Fruit fly (Drosophila melanogaster) whole organism, embryonic: ENCODE results near the gene CG13690.

Experiments used
- Antp ChIP-seq: fragments of 200-800 bp; sonication (Bioruptor generic); optimal IDR thresholded peaks from 3 replicates; lab custom pipeline; 2016; ENCODE audit warnings: missing biosample characterization, missing genetic modification characterization
- Atf6 ChIP-seq: fragments of 200-800 bp; sonication (Bioruptor generic); IDR thresholded peaks from 2 replicates; pipeline ENCODE4 v1.3.6; 2022; ENCODE audit warnings: missing biosample characterization, missing genetic modification characterization
- CG10274 ChIP-seq: fragments of 200-800 bp; sonication (Bioruptor generic); optimal IDR thresholded peaks from 3 replicates; lab custom pipeline; 2017; ENCODE audit warnings: missing biosample characterization, mild to moderate bottlenecking, missing genetic modification characterization
- CG10565 ChIP-seq: fragments of 200-800 bp; sonication (Bioruptor generic); optimal IDR thresholded peaks from 3 replicates; lab custom pipeline; 2016; ENCODE audit warnings: missing biosample characterization, mild to moderate bottlenecking, missing genetic modification characterization
- CG10959 ChIP-seq: fragments of 200-800 bp; sonication (Bioruptor generic); IDR thresholded peaks from 2 replicates; pipeline ENCODE4 v1.3.6; 2022; ENCODE audit warnings: missing biosample characterization, missing genetic modification characterization
- CG10979 ChIP-seq: fragments of 200-800 bp; sonication (Bioruptor generic); optimal IDR thresholded peaks from 2 replicates; lab custom pipeline; 2018; ENCODE audit warnings: missing biosample characterization, mild to moderate bottlenecking, missing genetic modification characterization, moderate library complexity
- CG12219 ChIP-seq: fragments of 200-800 bp; sonication (Bioruptor generic); optimal IDR thresholded peaks from 3 replicates; lab custom pipeline; 2018; ENCODE audit warnings: missing biosample characterization, mild to moderate bottlenecking, missing genetic modification characterization
- CG12769 ChIP-seq: fragments of 200-800 bp; sonication (Bioruptor generic); optimal IDR thresholded peaks from 2 replicates; lab custom pipeline; 2019; ENCODE audit warnings: missing biosample characterization, mild to moderate bottlenecking, missing genetic modification characterization, moderate library complexity
- CG13296 ChIP-seq: fragments of 200-800 bp; sonication (Bioruptor generic); optimal IDR thresholded peaks from 3 replicates; lab custom pipeline; 2018; ENCODE audit warnings: missing biosample characterization, mild to moderate bottlenecking, missing genetic modification characterization
- CG16815 ChIP-seq: fragments of 200-800 bp; sonication (Bioruptor generic); optimal IDR thresholded peaks from 3 replicates; lab custom pipeline; 2017; ENCODE audit warnings: missing biosample characterization, mild to moderate bottlenecking, missing genetic modification characterization
- CG17912 ChIP-seq: fragments of 200-800 bp; sonication (Bioruptor generic); optimal IDR thresholded peaks from 2 replicates; lab custom pipeline; 2018; ENCODE audit warnings: missing biosample characterization, mild to moderate bottlenecking, missing genetic modification characterization
- CG1792 ChIP-seq: fragments of 200-800 bp; sonication (Bioruptor generic); optimal IDR thresholded peaks from 2 replicates; lab custom pipeline; 2016; ENCODE audit warnings: missing biosample characterization, missing genetic modification characterization
- CG3065 ChIP-seq: fragments of 200-800 bp; sonication (Bioruptor generic); optimal IDR thresholded peaks from 2 replicates; lab custom pipeline; 2016; ENCODE audit warnings: missing biosample characterization, missing genetic modification characterization
- CG32767 ChIP-seq: fragments of 200-800 bp; sonication (Bioruptor generic); IDR thresholded peaks from 2 replicates; pipeline ENCODE4 v1.3.6; 2022; ENCODE audit warnings: missing biosample characterization, missing genetic modification characterization
- CG4404 ChIP-seq: fragments of 200-800 bp; sonication (Bioruptor generic); IDR thresholded peaks from 2 replicates; pipeline ENCODE4 v1.3.6; 2022; ENCODE audit warnings: missing biosample characterization, missing genetic modification characterization
- CG4707 ChIP-seq: fragments of 200-800 bp; sonication (Bioruptor generic); optimal IDR thresholded peaks from 2 replicates; lab custom pipeline; 2018; ENCODE audit warnings: missing biosample characterization, mild to moderate bottlenecking, missing genetic modification characterization, moderate library complexity
- CG5245 ChIP-seq: fragments of 200-800 bp; sonication (Bioruptor generic); optimal IDR thresholded peaks from 3 replicates; lab custom pipeline; 2016; ENCODE audit warnings: missing biosample characterization, missing genetic modification characterization
- CG6683 ChIP-seq: fragments of 200-800 bp; sonication (Bioruptor generic); optimal IDR thresholded peaks from 2 replicates; lab custom pipeline; 2017; ENCODE audit warnings: missing biosample characterization, mild to moderate bottlenecking, missing genetic modification characterization, missing genetic modification reagents
- CG6689 ChIP-seq: fragments of 200-800 bp; sonication (Bioruptor generic); IDR thresholded peaks from 2 replicates; pipeline ENCODE4 v1.3.6; 2022; ENCODE audit warnings: missing biosample characterization, missing genetic modification characterization
- CG6854 ChIP-seq: fragments of 200-800 bp; sonication (Bioruptor generic); optimal IDR thresholded peaks from 3 replicates; lab custom pipeline; 2017; ENCODE audit warnings: missing biosample characterization, mild to moderate bottlenecking, missing genetic modification characterization
- CG7839 ChIP-seq: fragments of 200-800 bp; sonication (Bioruptor generic); optimal IDR thresholded peaks from 3 replicates; lab custom pipeline; 2018; ENCODE audit warnings: missing biosample characterization, mild to moderate bottlenecking, missing genetic modification characterization, moderate library complexity
- CG8290 ChIP-seq, 3 experiments: fragments of 200-800 bp; sonication (Bioruptor generic); optimal IDR thresholded peaks; 2 replicates each; lab custom pipeline; 2016 to 2019; ENCODE audit warnings: missing biosample characterization in 3 of 3, missing genetic modification characterization in 3 of 3, mild to moderate bottlenecking in 2 of 3, moderate library complexity in 1 of 3
- CG9797 ChIP-seq: fragments of 200-800 bp; sonication (Bioruptor generic); optimal IDR thresholded peaks from 3 replicates; lab custom pipeline; 2018; ENCODE audit warnings: missing biosample characterization, mild to moderate bottlenecking, missing genetic modification characterization
- Deaf1 ChIP-seq: fragments of 200-800 bp; optimal IDR thresholded peaks from 3 replicates; lab custom pipeline; 2019; ENCODE audit warnings: missing biosample characterization, mild to moderate bottlenecking, missing genetic modification characterization, moderate library complexity
- GATAe ChIP-seq: fragments of 200-800 bp; sonication (Bioruptor generic); conservative IDR thresholded peaks from 2 replicates; pipeline ENCODE4 v1.3.6; 2022; ENCODE audit warnings: missing biosample characterization, missing genetic modification characterization
- Gug ChIP-seq: fragments of 200-800 bp; sonication (Bioruptor generic); IDR thresholded peaks from 4 replicates; pipeline ENCODE4 v1.3.6; 2022; ENCODE audit warnings: missing biosample characterization, missing genetic modification characterization
- HLH3B ChIP-seq: fragments of 200-800 bp; sonication (Bioruptor generic); IDR thresholded peaks from 2 replicates; pipeline ENCODE4 v1.3.6; 2022; ENCODE audit warnings: missing biosample characterization, missing genetic modification characterization
- HLH54F ChIP-seq: fragments of 200-800 bp; sonication (Bioruptor generic); optimal IDR thresholded peaks from 3 replicates; lab custom pipeline; 2016; ENCODE audit warnings: missing biosample characterization, missing genetic modification characterization
- Hr51 ChIP-seq, 2 experiments: fragments of 200-800 bp; sonication (Bioruptor generic); optimal IDR thresholded peaks; 2 replicates in 1 of 2; 3 replicates in 1 of 2; lab custom pipeline; 2016 to 2018; ENCODE audit warnings: missing biosample characterization in 2 of 2, missing genetic modification characterization in 2 of 2, mild to moderate bottlenecking in 1 of 2, moderate library complexity in 1 of 2
- Kr ChIP-seq: fragments of 200-800 bp; sonication (Bioruptor generic); optimal IDR thresholded peaks from 2 replicates; lab custom pipeline; 2017; ENCODE audit warnings: missing biosample characterization, mild to moderate bottlenecking, missing genetic modification characterization
- Sox100B ChIP-seq: fragments of 200-800 bp; sonication (Bioruptor generic); optimal IDR thresholded peaks from 3 replicates; lab custom pipeline; 2018; ENCODE audit warnings: missing biosample characterization, mild to moderate bottlenecking, missing genetic modification characterization
- Ssrp ChIP-seq: fragments of 200-800 bp; sonication (Bioruptor generic); optimal IDR thresholded peaks from 2 replicates; lab custom pipeline; 2018; ENCODE audit warnings: missing biosample characterization, mild to moderate bottlenecking, missing genetic modification characterization, moderate library complexity
- Usf ChIP-seq: fragments of 200-800 bp; sonication (Bioruptor generic); optimal IDR thresholded peaks from 2 replicates; lab custom pipeline; 2017; ENCODE audit warnings: missing genotype, missing biosample characterization, missing genetic modification characterization
- abd-A ChIP-seq: fragments of 200-800 bp; sonication (Bioruptor generic); optimal IDR thresholded peaks from 3 replicates; lab custom pipeline; 2019; ENCODE audit warnings: missing biosample characterization, mild to moderate bottlenecking, missing genetic modification characterization, moderate library complexity
- ara ChIP-seq: fragments of 200-800 bp; sonication (Bioruptor generic); IDR thresholded peaks from 2 replicates; pipeline ENCODE4 v1.3.6; 2022; ENCODE audit warnings: missing biosample characterization, missing genetic modification characterization
- ato ChIP-seq: fragments of 200-800 bp; sonication (Bioruptor generic); IDR thresholded peaks from 2 replicates; pipeline ENCODE4 v1.3.6; 2022; ENCODE audit warnings: missing biosample characterization, missing genetic modification characterization; ENCODE audit not compliant: partially characterized antibody
- bbx ChIP-seq: fragments of 200-800 bp; sonication (Bioruptor generic); IDR thresholded peaks from 2 replicates; pipeline ENCODE4 v1.3.6; 2022; ENCODE audit warnings: missing biosample characterization, missing genetic modification characterization; ENCODE audit not compliant: partially characterized antibody
- ci ChIP-seq: fragments of 200-800 bp; sonication (Bioruptor generic); IDR thresholded peaks from 3 replicates; pipeline ENCODE4 v1.3.6; 2022; ENCODE audit warnings: missing biosample characterization, missing genetic modification characterization
- dan ChIP-seq: fragments of 200-800 bp; sonication (Bioruptor generic); IDR thresholded peaks from 2 replicates; pipeline ENCODE4 v1.3.6; 2022; ENCODE audit warnings: missing biosample characterization, missing genetic modification characterization
- dmrt99B ChIP-seq: fragments of 200-800 bp; sonication (Bioruptor generic); optimal IDR thresholded peaks from 2 replicates; lab custom pipeline; 2018; ENCODE audit warnings: missing biosample characterization, mild to moderate bottlenecking, missing genetic modification characterization, moderate library complexity
- gfzf ChIP-seq: fragments of 200-800 bp; sonication (Bioruptor generic); optimal IDR thresholded peaks from 2 replicates; lab custom pipeline; 2016; ENCODE audit warnings: missing biosample characterization, mild to moderate bottlenecking, missing genetic modification characterization, moderate library complexity
- hkb ChIP-seq, 2 experiments: fragments of 200-800 bp in 1 of 2; fragments of >200 bp in 1 of 2; sonication (Bioruptor generic) in 1 of 2; IDR thresholded peaks in 1 of 2; optimal IDR thresholded peaks in 1 of 2; 2 replicates each; pipeline versions ENCODE4 v1.3.6 to Lab custom; 2017 to 2022; ENCODE audit warnings: missing biosample characterization in 1 of 2, missing genetic modification characterization in 1 of 2
- ken ChIP-seq: fragments of 200-800 bp; sonication (Bioruptor generic); IDR thresholded peaks from 3 replicates; pipeline ENCODE4 v1.3.6; 2022; ENCODE audit warnings: missing biosample characterization, missing genetic modification characterization
- mld ChIP-seq: fragments of 200-800 bp; sonication (Bioruptor generic); IDR thresholded peaks from 3 replicates; pipeline ENCODE4 v1.3.6; 2022; ENCODE audit warnings: missing biosample characterization, missing genetic modification characterization; ENCODE audit not compliant: partially characterized antibody
- odd ChIP-seq: fragments of 200-800 bp; sonication (Bioruptor generic); optimal IDR thresholded peaks from 2 replicates; lab custom pipeline; 2017; ENCODE audit warnings: missing biosample characterization, mild to moderate bottlenecking, missing genetic modification characterization
- row ChIP-seq: fragments of 200-800 bp; sonication (Bioruptor generic); IDR thresholded peaks from 3 replicates; pipeline ENCODE4 v1.3.6; 2022; ENCODE audit warnings: missing biosample characterization, missing genetic modification characterization
- run ChIP-seq: fragments of 200-800 bp; sonication (Bioruptor generic); optimal IDR thresholded peaks from 3 replicates; lab custom pipeline; 2018; ENCODE audit warnings: missing biosample characterization, mild to moderate bottlenecking, missing genetic modification characterization
- ttk ChIP-seq: fragments of 200-800 bp; sonication (Bioruptor generic); IDR thresholded peaks from 2 replicates; pipeline ENCODE4 v2.1.2; 2022; ENCODE audit warnings: missing biosample characterization, missing genetic modification characterization

Gene CG13690

DNA sequence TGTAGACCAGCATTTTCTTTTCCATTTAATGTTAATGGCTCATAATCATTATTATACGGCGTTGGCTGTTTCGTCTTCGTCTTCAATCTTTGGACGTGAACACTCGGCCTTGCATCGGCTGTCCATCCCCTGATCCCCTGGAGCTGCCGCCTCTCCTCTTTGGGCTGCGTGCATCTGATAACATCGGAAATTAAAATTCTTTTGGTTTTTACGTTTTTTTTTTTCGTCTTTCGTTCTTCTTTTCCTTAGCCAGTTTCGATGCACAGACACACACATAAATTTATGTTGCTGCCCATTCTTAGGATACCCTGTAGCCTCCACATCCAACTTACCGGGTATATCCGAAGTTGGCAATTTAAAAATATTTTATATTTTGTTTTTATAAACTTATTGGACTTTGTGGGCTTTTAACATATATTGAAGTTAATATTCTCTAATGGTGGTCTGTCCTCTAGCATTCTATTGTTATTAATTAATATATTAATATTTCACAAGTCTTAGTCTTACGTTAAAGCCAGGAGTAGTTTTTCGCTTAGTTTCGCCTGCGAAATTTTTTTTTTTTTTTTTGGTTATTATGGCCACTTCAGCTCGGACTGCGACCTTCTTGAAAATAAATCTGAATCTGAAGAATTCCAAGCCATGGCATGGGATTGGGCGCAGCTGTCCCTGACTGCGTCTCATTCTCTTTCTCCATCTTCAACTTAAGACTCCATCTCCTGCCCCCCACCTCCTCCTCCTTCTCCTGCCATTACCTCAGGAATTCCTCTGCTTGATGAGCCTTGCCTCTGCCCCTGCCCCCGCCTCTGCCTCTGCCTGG, 21.4 kb upstream of the CG13690 start (continued):
- TF ChIP-seq Ssrp (peak; percentile 76), CG4404 (GFP tag; lab: Robert Waterston, UW) (peak; percentile 70), run (no peak), gfzf (GFP tag; lab: Kevin White, UChicago) (no peak), CG32767 (GFP tag; lab: Robert Waterston, UW) (no peak), Hr51 (GFP tag; optimal IDR thresholded peaks at IDR 0.05; lab: Kevin White, UChicago) (no peak), Deaf1 (tag; lab: Kevin White, UChicago) (peak; percentile 5), CG8290 (GFP tag; optimal IDR thresholded peaks at IDR 0.05; lab: Kevin White, UChicago) (peak; percentile 8), CG8290 (tag; optimal IDR thresholded peaks at IDR 0.05; lab: Kevin White, UChicago) (no peak), CG12219 (no peak), Gug (GFP tag; lab: Robert Waterston, UW) (no peak), CG4707 (GFP tag; lab: Kevin White, UChicago) (no peak), GATAe (GFP tag; lab: Robert Waterston, UW) (no peak), ato (GFP tag; lab: Robert Waterston, UW) (no peak), CG6854 (GFP tag; lab: Kevin White, UChicago) (no peak), CG5245 (GFP tag; lab: Kevin White, UChicago) (peak; percentile 3), ttk (GFP tag; lab: Robert Waterston, UW) (no peak), CG10274 (no peak), Usf (peak; percentile 61), CG3065 (GFP tag; lab: Kevin White, UChicago) (no peak), CG10959 (GFP tag; lab: Robert Waterston, UW) (peak; percentile 76), ara (peak; percentile 50; the same call in 1 of the 2 replicates), HLH3B (GFP tag; lab: Robert Waterston, UW) (no peak), CG6683 (GFP tag; lab: Kevin White, UChicago) (no peak), HLH54F (no peak), mld (GFP tag; lab: Robert Waterston, UW) (no peak), CG13296 (GFP tag; lab: Kevin White, UChicago) (no peak), Atf6 (GFP tag; lab: Robert Waterston, UW) (no peak), CG12769 (no peak), dan (no peak; the same call in 1 of the 2 replicates), CG1792 (no peak), CG17912 (GFP tag; lab: Kevin White, UChicago) (no peak), CG7839 (tag; lab: Kevin White, UChicago) (peak; percentile 52), CG6689 (peak; percentile 58), abd-A (tag; lab: Kevin White, UChicago) (no peak), Antp (GFP tag; lab: Kevin White, UChicago) (no peak), Sox100B (GFP tag; lab: Kevin White, UChicago) (peak; percentile 52), CG9797 (GFP tag; lab: Kevin White, UChicago) (no peak), ken (GFP tag; lab: Robert Waterston, UW) (no peak), ci (GFP tag; lab: Robert Waterston, UW) (no peak), CG16815 (peak; percentile 81), dmrt99B (tag; lab: Kevin White, UChicago) (no peak), row (GFP tag; lab: Robert Waterston, UW) (peak; percentile 54), CG10979 (tag; lab: Kevin White, UChicago) (peak; percentile 88), bbx (GFP tag; lab: Robert Waterston, UW) (no peak), Kr (peak; percentile 18), CG10565 (GFP tag; lab: Kevin White, UChicago) (no peak), odd (GFP tag; lab: Kevin White, UChicago) (no peak), hkb (optimal IDR thresholded peaks at IDR 0.05; lab: Kevin White, UChicago) (no peak), hkb (GFP tag; IDR thresholded peaks at IDR 0.05; lab: Robert Waterston, UW) (no peak)
